Worm (Caenorhabditis elegans) whole organism, late embryonic: ENCODE measurements around the gene nhr-98.
A peak's percentile ranks its signal among the peaks of the same experiment; 100 is the strongest.

ENCODE experiments used
- C08G9.2 ChIP-seq: sonication (generic microtip); optimal IDR thresholded peaks from 2 replicates; lab custom pipeline; 2016; ENCODE audit warnings: mild to moderate bottlenecking, missing genetic modification characterization, moderate library complexity, missing compliant biosample characterization
- C38D4.7 ChIP-seq: fragments of 200-800 bp; sonication (Bioruptor generic); optimal IDR thresholded peaks from 2 replicates; lab custom pipeline; 2018; ENCODE audit warnings: mild to moderate bottlenecking, missing genetic modification characterization, moderate library complexity, missing compliant biosample characterization
- Y22D7AL.16 ChIP-seq: sonication (generic microtip); optimal IDR thresholded peaks from 2 replicates; lab custom pipeline; 2016; ENCODE audit warnings: missing genetic modification characterization, missing compliant biosample characterization
- ahr-1 ChIP-seq: sonication (generic microtip); optimal IDR thresholded peaks from 2 replicates; lab custom pipeline; 2016; ENCODE audit warnings: missing genetic modification characterization, missing compliant biosample characterization
- ceh-14 ChIP-seq: sonication (generic microtip); optimal IDR thresholded peaks from 2 replicates; lab custom pipeline; 2016; ENCODE audit warnings: missing genotype, missing genetic modification characterization, missing compliant biosample characterization
- ceh-18 ChIP-seq: sonication (generic microtip); optimal IDR thresholded peaks from 2 replicates; lab custom pipeline; 2016; ENCODE audit warnings: missing genetic modification characterization, missing compliant biosample characterization
- ceh-22 ChIP-seq: sonication (generic microtip); optimal IDR thresholded peaks from 2 replicates; lab custom pipeline; 2017; ENCODE audit warnings: missing biosample characterization, missing genetic modification characterization
- ceh-24 ChIP-seq: sonication (generic microtip); optimal IDR thresholded peaks from 2 replicates; lab custom pipeline; 2016; ENCODE audit warnings: mild to moderate bottlenecking, missing genetic modification characterization, missing compliant biosample characterization
- ceh-30 ChIP-seq: fragments of 150-350 bp; optimal IDR thresholded peaks from 2 replicates; lab custom pipeline; 2014; ENCODE audit warnings: missing biosample characterization, missing genetic modification characterization
- ceh-48 ChIP-seq: sonication (generic microtip); optimal IDR thresholded peaks from 2 replicates; lab custom pipeline; 2016; ENCODE audit warnings: missing genetic modification characterization, inconsistent platforms, missing compliant biosample characterization
- ceh-9 ChIP-seq: sonication (generic microtip); optimal IDR thresholded peaks from 2 replicates; lab custom pipeline; 2016; ENCODE audit warnings: mild to moderate bottlenecking, missing genetic modification characterization, inconsistent platforms, missing compliant biosample characterization
- che-1 ChIP-seq: sonication (generic microtip); optimal IDR thresholded peaks from 2 replicates; lab custom pipeline; 2016; ENCODE audit warnings: mild to moderate bottlenecking, missing genetic modification characterization, missing compliant biosample characterization
- dve-1 ChIP-seq: sonication (generic microtip); optimal IDR thresholded peaks from 2 replicates; lab custom pipeline; 2017; ENCODE audit warnings: antibody characterized with exemption, mild to moderate bottlenecking, missing genetic modification characterization, missing compliant biosample characterization
- elt-2 ChIP-seq: sonication (generic microtip); optimal IDR thresholded peaks from 2 replicates; lab custom pipeline; 2016; ENCODE audit warnings: missing genetic modification reagents, missing genetic modification characterization, missing compliant biosample characterization
- fkh-10 ChIP-seq: fragments of 150-350 bp; optimal IDR thresholded peaks from 2 replicates; lab custom pipeline; 2014; ENCODE audit warnings: missing biosample characterization, missing genetic modification reagents, missing genetic modification characterization
- hlh-15 ChIP-seq: sonication (generic microtip); optimal IDR thresholded peaks from 2 replicates; lab custom pipeline; 2016; ENCODE audit warnings: missing genetic modification characterization, missing compliant biosample characterization
- hlh-6 ChIP-seq: sonication (generic microtip); optimal IDR thresholded peaks from 2 replicates; lab custom pipeline; 2016; ENCODE audit warnings: missing genotype, missing genetic modification characterization, missing compliant biosample characterization
- hlh-8 ChIP-seq: sonication (generic microtip); optimal IDR thresholded peaks from 2 replicates; lab custom pipeline; 2016; ENCODE audit warnings: missing genotype, missing genetic modification characterization, missing compliant biosample characterization
- lim-6 ChIP-seq: sonication (generic microtip); optimal IDR thresholded peaks from 2 replicates; lab custom pipeline; 2016; ENCODE audit warnings: missing genetic modification characterization, missing compliant biosample characterization
- madf-2 ChIP-seq: sonication (generic microtip); optimal IDR thresholded peaks from 2 replicates; lab custom pipeline; 2017; ENCODE audit warnings: missing genetic modification characterization, missing compliant biosample characterization
- mec-3 ChIP-seq: sonication (generic microtip); optimal IDR thresholded peaks from 2 replicates; lab custom pipeline; 2016; ENCODE audit warnings: borderline replicate concordance, missing genetic modification characterization, missing compliant biosample characterization
- nfya-1 ChIP-seq: sonication (generic microtip); optimal IDR thresholded peaks from 2 replicates; lab custom pipeline; 2017; ENCODE audit warnings: missing genetic modification characterization, mild to moderate bottlenecking, missing compliant biosample characterization, antibody characterized with exemption, moderate library complexity
- nhr-11 ChIP-seq: fragments of 150-350 bp; optimal IDR thresholded peaks from 2 replicates; lab custom pipeline; 2014; ENCODE audit warnings: missing biosample characterization, missing genetic modification characterization
- nhr-232 ChIP-seq: sonication (generic microtip); optimal IDR thresholded peaks from 2 replicates; lab custom pipeline; 2016; ENCODE audit warnings: missing genetic modification characterization, missing compliant biosample characterization
- pat-9 ChIP-seq: fragments of 200-800 bp; sonication (Bioruptor generic); optimal IDR thresholded peaks from 2 replicates; lab custom pipeline; 2018; ENCODE audit warnings: mild to moderate bottlenecking, missing genetic modification characterization, moderate library complexity, missing compliant biosample characterization
- pax-1 ChIP-seq: fragments of 150-350 bp; optimal IDR thresholded peaks from 2 replicates; lab custom pipeline; 2014; ENCODE audit warnings: missing biosample characterization, missing genetic modification characterization
- ref-2 ChIP-seq: sonication (generic microtip); optimal IDR thresholded peaks from 2 replicates; lab custom pipeline; 2016; ENCODE audit warnings: missing genetic modification characterization, missing compliant biosample characterization
- sdc-2 ChIP-seq: sonication (generic microtip); optimal IDR thresholded peaks from 2 replicates; lab custom pipeline; 2016; ENCODE audit warnings: missing genotype, missing genetic modification characterization, missing compliant biosample characterization
- sox-2 ChIP-seq: fragments of 200-800 bp; sonication (Bioruptor generic); IDR thresholded peaks from 2 replicates; pipeline ENCODE4 v1.3.6; 2022; ENCODE audit warnings: missing genetic modification reagents, missing genetic modification characterization, missing compliant biosample characterization
- sox-4 ChIP-seq: sonication (generic microtip); optimal IDR thresholded peaks from 2 replicates; lab custom pipeline; 2017; ENCODE audit warnings: mild to moderate bottlenecking, missing genetic modification characterization, inconsistent platforms, missing compliant biosample characterization
- tbx-7 ChIP-seq: sonication (generic microtip); optimal IDR thresholded peaks from 2 replicates; lab custom pipeline; 2016; ENCODE audit warnings: missing genotype, missing genetic modification characterization, missing compliant biosample characterization
- unc-42 ChIP-seq: sonication (generic microtip); optimal IDR thresholded peaks from 2 replicates; lab custom pipeline; 2016; ENCODE audit warnings: missing genotype, missing genetic modification characterization, missing compliant biosample characterization
- unc-55 ChIP-seq: sonication (generic microtip); optimal IDR thresholded peaks from 2 replicates; lab custom pipeline; 2017; ENCODE audit warnings: missing biosample characterization, missing genetic modification reagents, missing genetic modification characterization
- unc-86 ChIP-seq: sonication (generic microtip); optimal IDR thresholded peaks from 2 replicates; lab custom pipeline; 2016; ENCODE audit warnings: missing genetic modification characterization, missing compliant biosample characterization
- ztf-16 ChIP-seq: sonication (generic microtip); optimal IDR thresholded peaks from 2 replicates; lab custom pipeline; 2017; ENCODE audit warnings: missing genetic modification characterization, missing compliant biosample characterization

The nhr-98 gene

ce11 chrV:482860-483259 is 29.2 kb downstream of the nhr-98 start:
- TF ChIP-seq elt-2 (tag; lab: Kevin White, UChicago) (no peak), fkh-10 (GFP tag; lab: Kevin White, UChicago) (no peak), mec-3 (no peak), ref-2 (tag; lab: Kevin White, UChicago) (no peak), pat-9 (tag; lab: Kevin White, UChicago) (no peak), hlh-6 (tag; lab: Kevin White, UChicago) (no peak), nfya-1 (tag; lab: Kevin White, UChicago) (peak; percentile 34)

ce11 chrV:483289-483795 is 29.7 kb downstream of the nhr-98 start, which contains the start of gene nhr-130:
Gene nhr-130 (minus strand): TSS chrV:483339.
- TF ChIP-seq unc-55 (GFP tag; lab: Kevin White, UChicago) (no peak), hlh-8 (tag; lab: Kevin White, UChicago) (no peak), unc-42 (tag; lab: Kevin White, UChicago) (no peak), elt-2 (tag; lab: Kevin White, UChicago) (peak; percentile 59), hlh-6 (tag; lab: Kevin White, UChicago) (no peak), ceh-24 (no peak)
- TF ChIP-seq, all 69 proteins: peak for 1

- TF ChIP-seq pat-9 (tag; lab: Kevin White, UChicago) (no peak), nhr-11 (tag; lab: Kevin White, UChicago) (no peak), tbx-7 (tag; lab: Kevin White, UChicago) (no peak), lim-6 (tag; lab: Kevin White, UChicago) (no peak), ceh-48 (tag; lab: Kevin White, UChicago) (no peak), nfya-1 (tag; lab: Kevin White, UChicago) (no peak), pax-1 (tag; lab: Kevin White, UChicago) (no peak), sox-2 (GFP tag; lab: Robert Waterston, UW) (no peak), sdc-2 (tag; lab: Kevin White, UChicago) (no peak), ceh-18 (no peak), sox-4 (tag; lab: Kevin White, UChicago) (no peak), hlh-6 (tag; lab: Kevin White, UChicago) (no peak), hlh-15 (no peak)
Measured at ce11 chrV:484285-484890, 30.7 kb downstream of the nhr-98 start, which contains the start of gene nhr-212. Gene nhr-212 (plus strand): TSS chrV:484857.

ce11 chrV:486684-487083 is 33.0 kb downstream of the nhr-98 start, which contains the start of gene nhr-211:
Gene nhr-211 (plus strand): TSS chrV:486984.
- TF ChIP-seq ahr-1 (tag; lab: Kevin White, UChicago) (no peak), madf-2 (tag; lab: Kevin White, UChicago) (no peak), ceh-14 (tag; lab: Kevin White, UChicago) (no peak), sdc-2 (tag; lab: Kevin White, UChicago) (no peak), pat-9 (tag; lab: Kevin White, UChicago) (no peak)

ce11 chrV:487980-488379 is 34.3 kb downstream of the nhr-98 start:
- no peak for TF ChIP-seq ceh-48 (tag; lab: Kevin White, UChicago)
- TF ChIP-seq ztf-16: no peak
- no peak for TF ChIP-seq ceh-9 (tag; lab: Kevin White, UChicago)
- TF ChIP-seq unc-42 (tag; lab: Kevin White, UChicago): no peak
- no peak for TF ChIP-seq unc-55 (GFP tag; lab: Kevin White, UChicago)
- no peak for TF ChIP-seq dve-1 (tag; lab: Kevin White, UChicago)
- no peak for TF ChIP-seq che-1 (tag; lab: Kevin White, UChicago)
- no peak for TF ChIP-seq C38D4.7 (GFP tag; lab: Kevin White, UChicago)
- TF ChIP-seq C08G9.2: no peak
- TF ChIP-seq sox-2 (GFP tag; lab: Robert Waterston, UW): no peak
- no peak for TF ChIP-seq nhr-232 (tag; lab: Kevin White, UChicago)
- TF ChIP-seq unc-86 (tag; lab: Kevin White, UChicago): no peak
- TF ChIP-seq Y22D7AL.16 (tag; lab: Kevin White, UChicago): no peak
- no peak for TF ChIP-seq ceh-22 (tag; lab: Kevin White, UChicago)
- no peak for TF ChIP-seq ceh-30 (tag; lab: Kevin White, UChicago)
